Fruit fly (Drosophila melanogaster) whole organism, larva: ENCODE results near the gene Slu7.

ENCODE experiments used
- noc ChIP-seq: fragments of 200-800 bp; sonication (Bioruptor generic); optimal IDR thresholded peaks from 3 replicates; lab custom pipeline; 2019; ENCODE audit warnings: missing biosample characterization, mild to moderate bottlenecking, missing genetic modification characterization, moderate library complexity

Gene Slu7

dm6 chr3R:29039704-29040430, 996 bp upstream of the Slu7 start:
- TF ChIP-seq noc (tag; lab: Kevin White, UChicago): no peak

- TF ChIP-seq noc (tag; lab: Kevin White, UChicago): peak; percentile 78
These were observed 4.8 kb downstream of the Slu7 start, which contains the start of the genes beta4GalNAcTB and Cpsf100 for dm6 chr3R:29033909-29034629. Gene beta4GalNAcTB (minus strand): TSS chr3R:29034008. Gene Cpsf100 (plus strand): TSS chr3R:29034573.

dm6 chr3R:29032542-29032941, 6.3 kb downstream of the Slu7 start, which contains the start of gene Ssl2:
Gene Ssl2 (minus strand): TSS chr3R:29032642.
- no peak for TF ChIP-seq noc (tag; lab: Kevin White, UChicago)

- TF ChIP-seq noc (tag; lab: Kevin White, UChicago): no peak
These were observed 11.7 kb downstream of the Slu7 start, which contains the start of the genes eIF4E6 and CG1951 for dm6 chr3R:29027122-29027521. Gene eIF4E6 (minus strand): TSS chr3R:29027174. Gene CG1951 (plus strand): TSS chr3R:29027236.

dm6 chr3R:29024671-29025070, 14.2 kb downstream of the Slu7 start, which contains the start of gene CG14518:
Gene CG14518 (plus strand): TSS chr3R:29024971.
- TF ChIP-seq noc (tag; lab: Kevin White, UChicago): no peak

dm6 chr3R:29020366-29020765, 18.5 kb downstream of the Slu7 start, which contains the start of gene wat:
Gene wat (minus strand): TSS chr3R:29020406.
- no peak for TF ChIP-seq noc (tag; lab: Kevin White, UChicago)

- no peak for TF ChIP-seq noc (tag; lab: Kevin White, UChicago)
These were observed 27.7 kb downstream of the Slu7 start for dm6 chr3R:29011144-29011543.

- no peak for TF ChIP-seq noc (tag; lab: Kevin White, UChicago)
These were observed 33.3 kb downstream of the Slu7 start for dm6 chr3R:29005622-29006018.

- TF ChIP-seq noc (tag; lab: Kevin White, UChicago): no peak
These were observed 33.8 kb downstream of the Slu7 start for dm6 chr3R:29004884-29005621.

dm6 chr3R:29000001-29000400, 38.9 kb downstream of the Slu7 start:
- no peak for TF ChIP-seq noc (tag; lab: Kevin White, UChicago)

dm6 chr3R:28998999-28999398, 39.9 kb downstream of the Slu7 start:
- TF ChIP-seq noc (tag; lab: Kevin White, UChicago): no peak

dm6 chr3R:28990695-28991094, 48.2 kb downstream of the Slu7 start:
- no peak for TF ChIP-seq noc (tag; lab: Kevin White, UChicago)

dm6 chr3R:28989388-28989787, 49.5 kb downstream of the Slu7 start:
- no peak for TF ChIP-seq noc (tag; lab: Kevin White, UChicago)

dm6 chr3R:28987596-28988378, 51.1 kb downstream of the Slu7 start:
- no peak for TF ChIP-seq noc (tag; lab: Kevin White, UChicago)
